Fruit fly (Drosophila melanogaster) whole organism, embryonic: ENCODE results near the gene Tbca.
A peak's percentile ranks its signal among the peaks of the same experiment; 100 is the strongest.

Source experiments
- Adf1 ChIP-seq: fragments of 200-800 bp; sonication (Bioruptor generic); IDR thresholded peaks from 2 replicates; pipeline ENCODE4 v1.3.6; 2022; ENCODE audit warnings: missing biosample characterization, missing genetic modification characterization
- B-H2 ChIP-seq: fragments of 200-800 bp; sonication (Bioruptor generic); optimal IDR thresholded peaks from 2 replicates; lab custom pipeline; 2018; ENCODE audit warnings: missing biosample characterization, mild to moderate bottlenecking, missing genetic modification characterization
- CG10321 ChIP-seq: fragments of 200-800 bp; sonication (Bioruptor generic); IDR thresholded peaks from 2 replicates; pipeline ENCODE4 v1.3.6; 2022; ENCODE audit warnings: missing biosample characterization, missing genetic modification characterization
- CG10366 ChIP-seq: fragments of 200-800 bp; sonication (Bioruptor generic); IDR thresholded peaks from 2 replicates; pipeline ENCODE4 v1.3.6; 2022; ENCODE audit warnings: missing biosample characterization, missing genetic modification characterization
- CG11247 ChIP-seq: fragments of 200-800 bp; sonication (Bioruptor generic); IDR thresholded peaks from 2 replicates; pipeline ENCODE4 v1.3.6; 2022; ENCODE audit warnings: missing biosample characterization, missing genetic modification characterization
- CG11504 ChIP-seq: fragments of 200-800 bp; sonication (Bioruptor generic); optimal IDR thresholded peaks from 3 replicates; lab custom pipeline; 2019; ENCODE audit warnings: missing biosample characterization, mild to moderate bottlenecking, missing genetic modification characterization, moderate library complexity
- CG12071 ChIP-seq: fragments of 200-800 bp; sonication (Bioruptor generic); optimal IDR thresholded peaks from 3 replicates; lab custom pipeline; 2018; ENCODE audit warnings: missing biosample characterization, mild to moderate bottlenecking, missing genetic modification characterization
- CG12942 ChIP-seq: fragments of 200-800 bp; sonication (Bioruptor generic); optimal IDR thresholded peaks from 3 replicates; lab custom pipeline; 2016; ENCODE audit warnings: missing biosample characterization, missing genetic modification characterization
- CG13775 ChIP-seq: fragments of 200-800 bp; sonication (Bioruptor generic); optimal IDR thresholded peaks from 3 replicates; lab custom pipeline; 2017; ENCODE audit warnings: missing biosample characterization, mild to moderate bottlenecking, missing genetic modification characterization
- CG15514 ChIP-seq: fragments of 200-800 bp; sonication (Bioruptor generic); optimal IDR thresholded peaks from 3 replicates; lab custom pipeline; 2017; ENCODE audit warnings: missing biosample characterization, missing genetic modification characterization, mild to moderate bottlenecking, moderate library complexity, missing genetic modification reagents
- CG17186 ChIP-seq: fragments of 200-800 bp; sonication (Bioruptor generic); optimal IDR thresholded peaks from 3 replicates; lab custom pipeline; 2017; ENCODE audit warnings: missing biosample characterization, missing genetic modification reagents, missing genetic modification characterization
- CG17359 ChIP-seq: fragments of 200-800 bp; sonication (Bioruptor generic); optimal IDR thresholded peaks from 3 replicates; lab custom pipeline; 2018; ENCODE audit warnings: missing biosample characterization, mild to moderate bottlenecking, missing genetic modification characterization, moderate library complexity
- CG2678 ChIP-seq: fragments of 200-800 bp; sonication (Bioruptor generic); optimal IDR thresholded peaks from 3 replicates; lab custom pipeline; 2019; ENCODE audit warnings: missing biosample characterization, mild to moderate bottlenecking, missing genetic modification characterization, moderate library complexity
- CG3281 ChIP-seq: fragments of 200-800 bp; sonication (Bioruptor generic); optimal IDR thresholded peaks from 3 replicates; lab custom pipeline; 2017; ENCODE audit warnings: missing biosample characterization, mild to moderate bottlenecking, missing genetic modification characterization
- CG3407 ChIP-seq: fragments of 200-800 bp; sonication (Bioruptor generic); optimal IDR thresholded peaks from 2 replicates; lab custom pipeline; 2018; ENCODE audit warnings: missing biosample characterization, mild to moderate bottlenecking, missing genetic modification characterization
- CG42726 ChIP-seq: fragments of 200-800 bp; sonication (Bioruptor generic); IDR thresholded peaks from 2 replicates; pipeline ENCODE4 v1.3.6; 2022; ENCODE audit warnings: missing biosample characterization, missing genetic modification characterization; ENCODE audit not compliant: partially characterized antibody
- CG4424 ChIP-seq: fragments of 200-800 bp; sonication (Bioruptor generic); optimal IDR thresholded peaks from 3 replicates; lab custom pipeline; 2016; ENCODE audit warnings: missing biosample characterization, missing genetic modification characterization
- CG4730 ChIP-seq: fragments of 200-800 bp; sonication (Bioruptor generic); IDR thresholded peaks from 2 replicates; pipeline ENCODE4 v1.3.6; 2022; ENCODE audit warnings: missing biosample characterization, missing genetic modification characterization
- CG6254 ChIP-seq: fragments of 200-800 bp; sonication (Bioruptor generic); optimal IDR thresholded peaks from 3 replicates; lab custom pipeline; 2017; ENCODE audit warnings: mild to moderate bottlenecking, missing biosample characterization, missing genetic modification reagents, missing genetic modification characterization
- CG9817 ChIP-seq: fragments of 200-800 bp; sonication (Bioruptor generic); optimal IDR thresholded peaks from 2 replicates; lab custom pipeline; 2018; ENCODE audit warnings: missing biosample characterization, mild to moderate bottlenecking, missing genetic modification characterization, moderate library complexity
- CG9932 ChIP-seq: fragments of 200-800 bp; sonication (Bioruptor generic); IDR thresholded peaks from 2 replicates; pipeline ENCODE4 v1.3.6; 2022; ENCODE audit warnings: missing biosample characterization, missing genetic modification characterization
- CoRest ChIP-seq: fragments of 200-800 bp; sonication (Bioruptor generic); optimal IDR thresholded peaks from 3 replicates; lab custom pipeline; 2018; ENCODE audit warnings: missing biosample characterization, mild to moderate bottlenecking, missing genetic modification characterization, moderate library complexity
- D19B ChIP-seq: fragments of 200-800 bp; sonication (Bioruptor generic); optimal IDR thresholded peaks from 2 replicates; lab custom pipeline; 2017; ENCODE audit warnings: missing biosample characterization, mild to moderate bottlenecking, missing genetic modification characterization
- Dip2 ChIP-seq: fragments of 200-800 bp; sonication (Bioruptor generic); IDR thresholded peaks from 2 replicates; pipeline ENCODE4 v1.3.6; 2022; ENCODE audit warnings: missing biosample characterization, missing genetic modification characterization
- Drgx ChIP-seq: fragments of 200-800 bp; sonication (Bioruptor generic); IDR thresholded peaks from 2 replicates; pipeline ENCODE4 v1.3.6; 2022; ENCODE audit warnings: missing biosample characterization, missing genetic modification characterization
- Mad ChIP-seq: fragments of 200-800 bp; sonication (Bioruptor generic); optimal IDR thresholded peaks from 2 replicates; lab custom pipeline; 2016; ENCODE audit warnings: missing biosample characterization, missing genetic modification characterization
- NFAT ChIP-seq: fragments of 200-800 bp; sonication (Bioruptor generic); IDR thresholded peaks from 2 replicates; pipeline ENCODE4 v1.3.6; 2022; ENCODE audit warnings: missing biosample characterization, missing genetic modification characterization
- Oli ChIP-seq: fragments of 200-800 bp; sonication (Bioruptor generic); optimal IDR thresholded peaks from 2 replicates; lab custom pipeline; 2018; ENCODE audit warnings: missing biosample characterization, mild to moderate bottlenecking, missing genetic modification characterization, moderate library complexity
- Ptx1 ChIP-seq: fragments of 200-800 bp; sonication (Bioruptor generic); IDR thresholded peaks from 2 replicates; pipeline ENCODE4 v1.3.6; 2022; ENCODE audit warnings: missing biosample characterization, missing genetic modification characterization
- abd-A ChIP-seq: fragments of 200-800 bp; sonication (Bioruptor generic); optimal IDR thresholded peaks from 3 replicates; lab custom pipeline; 2019; ENCODE audit warnings: missing biosample characterization, mild to moderate bottlenecking, missing genetic modification characterization, moderate library complexity
- bcd ChIP-seq: fragments of 200-800 bp; sonication (Bioruptor generic); optimal IDR thresholded peaks from 2 replicates; lab custom pipeline; 2017; ENCODE audit warnings: missing biosample characterization, mild to moderate bottlenecking, missing genetic modification characterization
- bsh ChIP-seq, 2 experiments: fragments of 200-800 bp; sonication (Bioruptor generic); optimal IDR thresholded peaks; 2 replicates each; lab custom pipeline; 2017 to 2018; ENCODE audit warnings: mild to moderate bottlenecking in 2 of 2, missing biosample characterization in 2 of 2, missing genetic modification characterization in 2 of 2, moderate library complexity in 1 of 2
- ci ChIP-seq: fragments of 200-800 bp; sonication (Bioruptor generic); IDR thresholded peaks from 3 replicates; pipeline ENCODE4 v1.3.6; 2022; ENCODE audit warnings: missing biosample characterization, missing genetic modification characterization
- corto ChIP-seq: fragments of 200-800 bp; sonication (Bioruptor generic); optimal IDR thresholded peaks from 2 replicates; lab custom pipeline; 2016; ENCODE audit warnings: missing biosample characterization, mild to moderate bottlenecking, missing genetic modification characterization, moderate library complexity
- crc ChIP-seq: fragments of 200-800 bp; sonication (Bioruptor generic); optimal IDR thresholded peaks from 2 replicates; lab custom pipeline; 2016; ENCODE audit warnings: missing biosample characterization, missing genetic modification characterization
- eve ChIP-seq, 2 experiments: fragments of >200 bp; optimal IDR thresholded peaks; 2 replicates each; lab custom pipeline; 2017; ENCODE audit warnings: missing biosample characterization in 2 of 2, missing genetic modification characterization in 2 of 2
- ewg ChIP-seq: fragments of 200-800 bp; sonication (Bioruptor generic); optimal IDR thresholded peaks from 3 replicates; lab custom pipeline; 2017; ENCODE audit warnings: mild to moderate bottlenecking, missing biosample characterization, missing genetic modification reagents, missing genetic modification characterization
- ftz-f1 ChIP-seq: fragments of 200-800 bp; sonication (Bioruptor generic); optimal IDR thresholded peaks from 2 replicates; lab custom pipeline; 2016; ENCODE audit warnings: missing biosample characterization, missing genetic modification characterization
- gem ChIP-seq: fragments of 200-800 bp; sonication (Bioruptor generic); optimal IDR thresholded peaks from 2 replicates; lab custom pipeline; 2019; ENCODE audit warnings: missing biosample characterization, mild to moderate bottlenecking, missing genetic modification characterization, moderate library complexity
- p53 ChIP-seq: fragments of 200-800 bp; sonication (Bioruptor generic); optimal IDR thresholded peaks from 2 replicates; lab custom pipeline; 2016; ENCODE audit warnings: missing biosample characterization, missing genetic modification characterization
- pum ChIP-seq: fragments of 200-800 bp; sonication (Bioruptor generic); optimal IDR thresholded peaks from 2 replicates; lab custom pipeline; 2016; ENCODE audit warnings: missing biosample characterization, missing genetic modification characterization
- repo ChIP-seq: fragments of 200-800 bp; sonication (Bioruptor generic); optimal IDR thresholded peaks from 2 replicates; lab custom pipeline; 2016; ENCODE audit warnings: missing biosample characterization, missing genetic modification characterization
- sens ChIP-seq: fragments of 200-800 bp; sonication (Bioruptor generic); peaks from one replicate; lab custom pipeline; 2016; ENCODE audit warnings: missing biosample characterization, missing genetic modification characterization
- sisA ChIP-seq: fragments of 200-800 bp; sonication (Bioruptor generic); IDR thresholded peaks from 2 replicates; pipeline ENCODE4 v1.3.6; 2022; ENCODE audit warnings: missing biosample characterization, missing genetic modification characterization
- sob ChIP-seq: fragments of 200-800 bp; sonication (Bioruptor generic); IDR thresholded peaks from 2 replicates; pipeline ENCODE4 v1.3.6; 2022; ENCODE audit warnings: missing biosample characterization, missing genetic modification characterization
- tio ChIP-seq: fragments of 200-800 bp; sonication (Bioruptor generic); optimal IDR thresholded peaks from 2 replicates; lab custom pipeline; 2017; ENCODE audit warnings: missing biosample characterization, missing genetic modification characterization, inconsistent platforms
- zen ChIP-seq: fragments of 200-800 bp; sonication (Bioruptor generic); optimal IDR thresholded peaks from 3 replicates; lab custom pipeline; 2018; ENCODE audit warnings: missing biosample characterization, mild to moderate bottlenecking, missing genetic modification characterization, moderate library complexity

Gene Tbca

DNA sequence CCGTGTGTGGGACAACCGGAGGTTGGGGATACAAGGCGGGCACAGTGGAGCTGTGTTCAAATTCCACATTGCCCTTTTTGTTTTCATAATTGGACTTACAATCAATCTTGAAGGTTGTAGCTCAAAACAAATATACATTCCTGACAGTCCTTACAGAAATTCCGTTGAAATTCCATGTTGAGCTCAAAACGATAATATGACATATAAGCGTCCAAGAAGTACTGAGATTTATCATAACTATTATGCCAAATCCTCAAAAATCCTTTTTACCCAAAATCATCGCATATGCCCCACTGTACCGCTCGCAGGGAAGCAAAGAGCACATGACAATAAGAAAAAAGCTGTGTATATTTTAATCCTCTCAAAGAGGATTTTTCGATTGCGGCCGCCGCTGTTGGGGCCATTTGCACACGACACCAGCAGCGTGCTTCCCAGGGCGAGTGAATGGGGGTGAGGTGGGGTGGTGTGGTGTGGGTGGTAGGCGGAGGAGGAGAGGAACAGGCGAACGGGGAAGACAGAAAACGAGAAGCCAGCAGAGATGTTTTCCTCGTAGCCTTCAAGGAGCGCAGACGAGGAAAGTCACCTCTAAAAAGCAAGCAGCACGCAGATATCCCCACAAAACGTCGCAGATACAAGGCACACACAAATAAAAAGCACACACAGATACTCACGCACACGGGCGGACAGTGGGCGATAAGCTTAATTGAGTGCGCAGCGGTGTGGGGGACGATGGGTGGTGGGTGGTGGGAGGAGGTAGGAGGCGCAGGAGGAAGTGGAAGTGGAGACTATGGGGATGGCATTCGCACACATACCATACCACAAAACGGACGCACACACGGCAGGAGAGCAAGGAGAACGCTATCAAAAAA is 25.8 kb upstream of the Tbca start (continued):
- TF ChIP-seq ftz-f1 (GFP tag; lab: Kevin White, UChicago): no peak
- TF ChIP-seq CG13775 (GFP tag; lab: Kevin White, UChicago): peak; percentile 51
- TF ChIP-seq CG17186 (GFP tag; lab: Kevin White, UChicago): no peak
- TF ChIP-seq D19B (GFP tag; lab: Kevin White, UChicago): peak; percentile 25
- no peak for TF ChIP-seq CG11247 (GFP tag; lab: Robert Waterston, UW)
- peak; percentile 50 for TF ChIP-seq CG15514
- TF ChIP-seq crc (GFP tag; lab: Kevin White, UChicago): peak; percentile 24
- TF ChIP-seq CG11504 (tag; lab: Kevin White, UChicago): peak; percentile 76
- TF ChIP-seq Dip2 (GFP tag; lab: Robert Waterston, UW): no peak
- TF ChIP-seq B-H2 (GFP tag; lab: Kevin White, UChicago): peak; percentile 22
- no peak for TF ChIP-seq eve (GFP tag; optimal IDR thresholded peaks at IDR 0.05; lab: Kevin White, UChicago)

- peak; percentile 22; the same call in 1 of the 2 replicates for TF ChIP-seq sisA (GFP tag; lab: Robert Waterston, UW)
- peak; percentile 38 for TF ChIP-seq gem (tag; lab: Kevin White, UChicago)
- peak; percentile 22 for TF ChIP-seq CG2678 (tag; lab: Kevin White, UChicago)
- TF ChIP-seq sens (GFP tag; lab: Kevin White, UChicago): no peak
- TF ChIP-seq abd-A: no peak
- TF ChIP-seq sob (GFP tag; lab: Robert Waterston, UW): no peak
- TF ChIP-seq CG12071 (GFP tag; lab: Kevin White, UChicago): no peak
- no peak for TF ChIP-seq CG9817 (tag; lab: Kevin White, UChicago)
- TF ChIP-seq ci (GFP tag; lab: Robert Waterston, UW): peak; percentile 31; the same call in 1 of the 3 replicates
- TF ChIP-seq p53: no peak
- peak; percentile 34 for TF ChIP-seq CG3281 (GFP tag; lab: Kevin White, UChicago)
- no peak for TF ChIP-seq corto (GFP tag; lab: Kevin White, UChicago)
- TF ChIP-seq CG42726 (GFP tag; lab: Robert Waterston, UW): no peak
- TF ChIP-seq CG6254 (GFP tag; lab: Kevin White, UChicago): no peak
- TF ChIP-seq Oli (tag; lab: Kevin White, UChicago): peak; percentile 15
- no peak for TF ChIP-seq Drgx (GFP tag; lab: Robert Waterston, UW)
- no peak for TF ChIP-seq tio (GFP tag; lab: Kevin White, UChicago)
- TF ChIP-seq CoRest: peak; percentile 10
- 0 out of 2 replicates have a peak, but pooled peaks have one; percentile 23 for TF ChIP-seq CG4730
- peak; percentile 11; the same call in 1 of the 2 replicates for TF ChIP-seq Ptx1 (GFP tag; lab: Robert Waterston, UW)
- peak; percentile 2 for TF ChIP-seq ewg
- TF ChIP-seq repo (GFP tag; lab: Kevin White, UChicago): no peak
- peak; percentile 15 for TF ChIP-seq CG11504 (tag; lab: Kevin White, UChicago)
- 0 out of 2 replicates have a peak, but pooled peaks have one; percentile 4 for TF ChIP-seq NFAT (GFP tag; lab: Robert Waterston, UW)
- no peak for TF ChIP-seq CG9932 (GFP tag; lab: Robert Waterston, UW)
- peak; percentile 8 for TF ChIP-seq bcd (GFP tag; lab: Kevin White, UChicago)
- peak in 1 of 2 experiments; percentile 23 for TF ChIP-seq bsh (GFP tag; optimal IDR thresholded peaks at IDR 0.05; lab: Kevin White, UChicago)
- TF ChIP-seq CG4424 (GFP tag; lab: Kevin White, UChicago): no peak
- TF ChIP-seq CG12942 (GFP tag; lab: Kevin White, UChicago): no peak
- no peak for TF ChIP-seq CG10321 (GFP tag; lab: Robert Waterston, UW)
- TF ChIP-seq zen (tag; lab: Kevin White, UChicago): no peak
- peak; percentile 16 for TF ChIP-seq CG17359 (tag; lab: Kevin White, UChicago)
- no peak for TF ChIP-seq pum (GFP tag; lab: Kevin White, UChicago)
- TF ChIP-seq CG10366 (GFP tag; lab: Robert Waterston, UW): no peak
- peak; percentile 46; the same call in 1 of the 2 replicates for TF ChIP-seq Adf1
- no peak for TF ChIP-seq CG3407 (GFP tag; lab: Kevin White, UChicago)
- TF ChIP-seq Mad (GFP tag; lab: Kevin White, UChicago): no peak
These were observed 25.1 kb upstream of the Tbca start for dm6 chr3R:31718168-31718565.
